Worm (Caenorhabditis elegans): Measurements from ENCODE around the gene brf-1.

Gene brf-1

ce11 chrII:7301670-7302151 lies 3.9 kb upstream of the brf-1 start, which contains the start of gene cul-4 (continued):
- TF ChIP-seq R02D3.7 (tag; optimal IDR thresholded peaks at IDR 0.05), result peak; percentile 53
- TF ChIP-seq nhr-11 (tag; optimal IDR thresholded peaks at IDR 0.05), result no peak
- TF ChIP-seq elt-2 (tag; optimal IDR thresholded peaks at IDR 0.05), result peak; percentile 47
- TF ChIP-seq lin-15B (tag; optimal IDR thresholded peaks at IDR 0.05), result peak; percentile 47

DNA sequence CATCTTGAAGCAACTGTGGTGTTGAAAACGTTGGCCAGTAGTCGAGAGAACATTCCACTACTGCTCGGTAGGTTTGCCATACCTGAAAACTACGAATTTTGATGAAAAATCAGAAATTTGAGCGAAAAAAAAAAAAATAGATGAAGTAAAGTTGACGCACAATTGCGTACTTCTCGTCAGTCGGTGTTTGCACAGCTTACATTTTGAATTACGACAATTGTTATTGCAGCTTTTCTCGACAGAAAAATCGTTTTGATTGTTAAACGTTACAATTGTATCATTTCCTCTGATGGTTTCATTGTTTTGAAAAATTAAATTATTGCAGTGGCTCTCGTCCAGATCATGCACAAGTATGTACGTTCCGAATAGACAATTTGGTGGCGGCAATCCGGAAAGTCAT lies 4.4 kb downstream of the brf-1 start, which contains the start of the genes F45E12.5 and cnep-1:
Gene F45E12.5 (minus strand): TSS at position 93 of the 400 bp plus-strand sequence.
Gene cnep-1 (plus strand): TSS at position 326 of the 400 bp plus-strand sequence.
- TF ChIP-seq ZK546.5 (tag; optimal IDR thresholded peaks at IDR 0.05) (no peak), nhr-43 (tag; optimal IDR thresholded peaks at IDR 0.05; ENCODE audit: poor library complexity, severe bottlenecking) (no peak), eor-1 (tag; optimal IDR thresholded peaks at IDR 0.05) (no peak), fkh-2 (tag; optimal IDR thresholded peaks at IDR 0.05) (no peak), pha-4 (tag; optimal IDR thresholded peaks at IDR 0.05) (peak; percentile 31)

ce11 chrII:7314083-7314482 lies 8.4 kb downstream of the brf-1 start, which contains the start of gene F45E12.6:
Gene F45E12.6 (minus strand): TSS chrII:7314183.
- no peak for TF ChIP-seq ceh-82 (tag; optimal IDR thresholded peaks at IDR 0.05)
- TF ChIP-seq hmg-11 (tag; optimal IDR thresholded peaks at IDR 0.05), result no peak
- TF ChIP-seq ceh-16 (tag; optimal IDR thresholded peaks at IDR 0.05), result no peak
- TF ChIP-seq elt-3 (tag; optimal IDR thresholded peaks at IDR 0.05), result no peak
- no peak for TF ChIP-seq nhr-25 (tag; optimal IDR thresholded peaks at IDR 0.05)
- no peak for TF ChIP-seq fkh-2 (tag; optimal IDR thresholded peaks at IDR 0.05)
- no peak for TF ChIP-seq nhr-11 (tag; optimal IDR thresholded peaks at IDR 0.05)
- TF ChIP-seq jun-1 (tag; optimal IDR thresholded peaks at IDR 0.05), result no peak
- no peak for TF ChIP-seq ztf-11 (tag; optimal IDR thresholded peaks at IDR 0.05)
- no peak for TF ChIP-seq pha-4 (tag; optimal IDR thresholded peaks at IDR 0.05)
- no peak for TF ChIP-seq ZK546.5 (tag; optimal IDR thresholded peaks at IDR 0.05)
- TF ChIP-seq ceh-9 (tag; optimal IDR thresholded peaks at IDR 0.05), result no peak
- TF ChIP-seq egl-27 (tag; optimal IDR thresholded peaks at IDR 0.05), result no peak
- no peak for TF ChIP-seq nhr-77 (tag; optimal IDR thresholded peaks at IDR 0.05)
- TF ChIP-seq unc-39 (tag; optimal IDR thresholded peaks at IDR 0.05), result no peak
- no peak for TF ChIP-seq skn-1 (tag; optimal IDR thresholded peaks at IDR 0.05)
- TF ChIP-seq mdl-1 (tag; optimal IDR thresholded peaks at IDR 0.05), result no peak
- no peak for TF ChIP-seq fos-1 (tag; optimal IDR thresholded peaks at IDR 0.05)
- no peak for TF ChIP-seq unc-62 (GFP tag; optimal IDR thresholded peaks at IDR 0.05)
- TF ChIP-seq elt-1 (tag; optimal IDR thresholded peaks at IDR 0.05), result no peak

- TF ChIP-seq mml-1 (tag; optimal IDR thresholded peaks at IDR 0.05), result no peak
- TF ChIP-seq ama-1 (optimal IDR thresholded peaks at IDR 0.05), result no peak
- no peak for TF ChIP-seq R02D3.7 (tag; optimal IDR thresholded peaks at IDR 0.05)
- no peak for TF ChIP-seq fkh-2 (tag; optimal IDR thresholded peaks at IDR 0.05)
- no peak for TF ChIP-seq egl-5 (tag; optimal IDR thresholded peaks at IDR 0.05)
- no peak for TF ChIP-seq nhr-76 (tag; optimal IDR thresholded peaks at IDR 0.05)
- TF ChIP-seq nhr-23 (tag; optimal IDR thresholded peaks at IDR 0.05), result no peak
- TF ChIP-seq nhr-43 (tag; optimal IDR thresholded peaks at IDR 0.05; ENCODE audit: poor library complexity, severe bottlenecking), result no peak
- TF ChIP-seq fkh-10 (GFP tag; optimal IDR thresholded peaks at IDR 0.05), result no peak
- TF ChIP-seq nhr-11 (tag; optimal IDR thresholded peaks at IDR 0.05), result no peak
- TF ChIP-seq aly-2 (tag; optimal IDR thresholded peaks at IDR 0.05), result no peak
- no peak for TF ChIP-seq nhr-67 (tag; optimal IDR thresholded peaks at IDR 0.05)
- TF ChIP-seq fos-1 (tag; optimal IDR thresholded peaks at IDR 0.05), result no peak
Observed at ce11 chrII:7317468-7317867, 11.8 kb downstream of the brf-1 start, which contains the start of gene F21D12.2. Gene F21D12.2 (plus strand): TSS chrII:7317768.

ce11 chrII:7319471-7319870 lies 13.8 kb downstream of the brf-1 start:
- TF ChIP-seq nhr-43 (tag; optimal IDR thresholded peaks at IDR 0.05; ENCODE audit: poor library complexity, severe bottlenecking), result peak; percentile 25
- TF ChIP-seq daf-12 (tag; optimal IDR thresholded peaks at IDR 0.05), result no peak
- TF ChIP-seq lsy-12 (tag; optimal IDR thresholded peaks at IDR 0.05), result peak; percentile 58
- no peak for TF ChIP-seq fos-1 (tag; optimal IDR thresholded peaks at IDR 0.05)
- TF ChIP-seq tbx-2 (tag; optimal IDR thresholded peaks at IDR 0.05), result no peak
